Worm (Caenorhabditis elegans) whole organism, L4 larva: ENCODE measurements around the gene C29F3.7.

ENCODE experiments used
- T20F7.1 ChIP-seq: fragments of 200-800 bp; sonication (Bioruptor generic); optimal IDR thresholded peaks from 2 replicates; lab custom pipeline; 2018; ENCODE audit warnings: mild to moderate bottlenecking, missing genetic modification characterization, missing compliant biosample characterization
- Y105C5A.15 ChIP-seq: fragments of 200-800 bp; sonication (Bioruptor generic); IDR thresholded peaks from 2 replicates; pipeline ENCODE4 v1.3.6; 2022; ENCODE audit warnings: missing genetic modification characterization, missing compliant biosample characterization
- Y48G9A.11 ChIP-seq: fragments of 200-800 bp; sonication (Bioruptor generic); IDR thresholded peaks from 2 replicates; pipeline ENCODE4 v1.3.6; 2022; ENCODE audit warnings: missing genetic modification reagents, missing genetic modification characterization, missing compliant biosample characterization
- Y75B8A.6 ChIP-seq: fragments of 200-800 bp; sonication (Bioruptor generic); IDR thresholded peaks from 2 replicates; pipeline ENCODE4 v1.3.6; 2022; ENCODE audit warnings: missing genetic modification reagents, missing genetic modification characterization, missing compliant biosample characterization
- ZK337.2 ChIP-seq: fragments of 200-800 bp; sonication (Bioruptor generic); IDR thresholded peaks from 2 replicates; pipeline ENCODE4 v1.3.6; 2022; ENCODE audit warnings: missing genetic modification reagents, missing genetic modification characterization, missing compliant biosample characterization
- aha-1 ChIP-seq: fragments of 150-350 bp; peaks from one replicate; lab custom pipeline; 2014; ENCODE audit warnings: missing biosample characterization, missing genetic modification characterization
- ceh-32 ChIP-seq: sonication (generic microtip); optimal IDR thresholded peaks from 2 replicates; lab custom pipeline; 2016; ENCODE audit warnings: mild to moderate bottlenecking, missing genetic modification characterization, missing compliant biosample characterization; ENCODE audit not compliant: poor library complexity
- ceh-44 ChIP-seq: fragments of 200-800 bp; sonication (Bioruptor generic); IDR thresholded peaks from 2 replicates; pipeline ENCODE4 v1.3.6; 2022; ENCODE audit warnings: missing genetic modification reagents, missing genetic modification characterization, missing compliant biosample characterization
- ceh-82 ChIP-seq: sonication (generic microtip); optimal IDR thresholded peaks from 2 replicates; lab custom pipeline; 2017; ENCODE audit warnings: missing biosample characterization, missing genetic modification characterization
- ctbp-1 ChIP-seq: fragments of 200-800 bp; sonication (Bioruptor generic); IDR thresholded peaks from 2 replicates; pipeline ENCODE4 v1.3.6; 2022; ENCODE audit warnings: missing genetic modification reagents, missing genetic modification characterization, missing compliant biosample characterization
- daf-12 ChIP-seq: fragments of 150-350 bp; optimal IDR thresholded peaks from 2 replicates; lab custom pipeline; 2014; ENCODE audit warnings: missing biosample characterization, missing genetic modification reagents, missing genetic modification characterization
- daf-16 ChIP-seq, 3 experiments: sonication (generic microtip); optimal IDR thresholded peaks; 2 replicates each; lab custom pipeline; 2016 to 2017; ENCODE audit warnings: missing genetic modification characterization in 3 of 3, missing genetic modification reagents in 3 of 3, mild to moderate bottlenecking in 2 of 3, missing compliant biosample characterization in 2 of 3, missing biosample characterization in 1 of 3, moderate library complexity in 1 of 3
- daf-19 ChIP-seq: fragments of 200-800 bp; sonication (Bioruptor generic); conservative IDR thresholded peaks from 2 replicates; pipeline ENCODE4 v1.3.6; 2022; ENCODE audit warnings: missing genetic modification characterization, missing compliant biosample characterization
- dmd-9 ChIP-seq: fragments of 200-800 bp; sonication (Bioruptor generic); IDR thresholded peaks from 2 replicates; pipeline ENCODE4 v1.3.6; 2022; ENCODE audit warnings: missing genetic modification reagents, missing genetic modification characterization, missing compliant biosample characterization
- fkh-10 ChIP-seq: fragments of 150-350 bp; optimal IDR thresholded peaks from 2 replicates; lab custom pipeline; 2014; ENCODE audit warnings: missing biosample characterization, missing genetic modification reagents, missing genetic modification characterization
- gei-8 ChIP-seq: fragments of 200-800 bp; sonication (Bioruptor generic); optimal IDR thresholded peaks from 2 replicates; lab custom pipeline; 2018; ENCODE audit warnings: mild to moderate bottlenecking, missing genetic modification characterization, missing compliant biosample characterization
- hlh-11 ChIP-seq: fragments of 200-800 bp; sonication (Bioruptor generic); optimal IDR thresholded peaks from 2 replicates; lab custom pipeline; 2018; ENCODE audit warnings: mild to moderate bottlenecking, missing genetic modification characterization, missing compliant biosample characterization
- hlh-30 ChIP-seq: sonication (generic microtip); optimal IDR thresholded peaks from 2 replicates; lab custom pipeline; 2017; ENCODE audit warnings: antibody characterized with exemption, mild to moderate bottlenecking, missing genetic modification characterization, missing compliant biosample characterization; ENCODE audit not compliant: insufficient read depth
- lin-29 ChIP-seq: fragments of 200-800 bp; sonication (Bioruptor generic); IDR thresholded peaks from 2 replicates; pipeline ENCODE4 v1.3.6; 2022; ENCODE audit warnings: missing genetic modification reagents, missing genetic modification characterization, missing compliant biosample characterization
- lin-38 ChIP-seq: fragments of 200-800 bp; sonication (Bioruptor generic); IDR thresholded peaks from 2 replicates; pipeline ENCODE4 v1.3.6; 2022; ENCODE audit warnings: missing genetic modification reagents, missing genetic modification characterization, missing compliant biosample characterization
- lir-3 ChIP-seq: sonication (generic microtip); optimal IDR thresholded peaks from 2 replicates; lab custom pipeline; 2016; ENCODE audit warnings: mild to moderate bottlenecking, missing genetic modification characterization, missing compliant biosample characterization
- mdl-1 ChIP-seq, 2 experiments: fragments of 150-350 bp in 1 of 2; sonication (generic microtip) in 1 of 2; optimal IDR thresholded peaks; 2 replicates each; lab custom pipeline; 2014 to 2017; ENCODE audit warnings: missing biosample characterization in 2 of 2, missing genetic modification characterization in 2 of 2
- mdt-29 ChIP-seq: fragments of 200-800 bp; sonication (Bioruptor generic); IDR thresholded peaks from 2 replicates; pipeline ENCODE4 v1.3.6; 2022; ENCODE audit warnings: missing genetic modification reagents, missing genetic modification characterization, missing compliant biosample characterization
- mep-1 ChIP-seq: fragments of 150-350 bp; sonication (generic microtip); optimal IDR thresholded peaks from 3 replicates; lab custom pipeline; 2014; ENCODE audit warnings: missing biosample characterization, missing genetic modification characterization
- mxl-3 ChIP-seq: fragments of 200-800 bp; sonication (Bioruptor generic); optimal IDR thresholded peaks from 2 replicates; lab custom pipeline; 2018; ENCODE audit warnings: mild to moderate bottlenecking, missing genetic modification characterization, missing compliant biosample characterization
- nhr-11 ChIP-seq: fragments of 150-350 bp; optimal IDR thresholded peaks from 2 replicates; lab custom pipeline; 2014; ENCODE audit warnings: missing biosample characterization, missing genetic modification characterization
- nhr-28 ChIP-seq: fragments of 150-350 bp; optimal IDR thresholded peaks from 2 replicates; lab custom pipeline; 2014; ENCODE audit warnings: missing biosample characterization, missing genetic modification characterization
- nhr-41 ChIP-seq: fragments of 200-800 bp; sonication (Bioruptor generic); IDR thresholded peaks from 2 replicates; pipeline ENCODE4 v1.3.6; 2022; ENCODE audit warnings: missing genetic modification reagents, missing genetic modification characterization, missing compliant biosample characterization
- nhr-77 ChIP-seq: fragments of 150-350 bp; optimal IDR thresholded peaks from 2 replicates; lab custom pipeline; 2014; ENCODE audit warnings: missing biosample characterization, missing genetic modification characterization
- pqm-1 ChIP-seq: sonication (generic microtip); optimal IDR thresholded peaks from 2 replicates; lab custom pipeline; 2017; ENCODE audit warnings: missing biosample characterization, missing genetic modification characterization
- rbr-2 ChIP-seq: sonication (generic microtip); optimal IDR thresholded peaks from 2 replicates; lab custom pipeline; 2016; ENCODE audit warnings: missing genotype, missing genetic modification characterization, missing compliant biosample characterization
- saeg-2 ChIP-seq: fragments of 200-800 bp; sonication (Bioruptor generic); IDR thresholded peaks from 2 replicates; pipeline ENCODE4 v1.3.6; 2022; ENCODE audit warnings: missing genetic modification reagents, missing genetic modification characterization, missing compliant biosample characterization
- sdz-12 ChIP-seq: fragments of 200-800 bp; sonication (Bioruptor generic); optimal IDR thresholded peaks from 2 replicates; lab custom pipeline; 2018; ENCODE audit warnings: mild to moderate bottlenecking, missing genetic modification characterization, missing compliant biosample characterization
- skn-1 ChIP-seq: fragments of 150-350 bp; optimal IDR thresholded peaks from 2 replicates; lab custom pipeline; 2014; ENCODE audit warnings: missing biosample characterization, missing genetic modification characterization
- snpc-1.2 ChIP-seq: fragments of 200-800 bp; sonication (Bioruptor generic); IDR thresholded peaks from 2 replicates; pipeline ENCODE4 v1.3.6; 2022; ENCODE audit warnings: missing genetic modification reagents, missing genetic modification characterization, missing compliant biosample characterization
- spr-3 ChIP-seq: fragments of 200-800 bp; sonication (Bioruptor generic); optimal IDR thresholded peaks from 2 replicates; lab custom pipeline; 2018; ENCODE audit warnings: mild to moderate bottlenecking, missing genetic modification characterization, missing compliant biosample characterization
- tag-97 ChIP-seq: fragments of 200-800 bp; sonication (Bioruptor generic); IDR thresholded peaks from 2 replicates; pipeline ENCODE4 v1.3.6; 2022; ENCODE audit warnings: missing genetic modification characterization, missing compliant biosample characterization
- zfp-3 ChIP-seq: fragments of 200-800 bp; sonication (Bioruptor generic); conservative IDR thresholded peaks from 2 replicates; pipeline ENCODE4 v1.3.6; 2022; ENCODE audit warnings: missing genetic modification reagents, missing genetic modification characterization, missing compliant biosample characterization
- ztf-7 ChIP-seq: fragments of 150-350 bp; optimal IDR thresholded peaks from 2 replicates; lab custom pipeline; 2014; ENCODE audit warnings: missing biosample characterization, missing genetic modification characterization

Gene C29F3.7

DNA sequence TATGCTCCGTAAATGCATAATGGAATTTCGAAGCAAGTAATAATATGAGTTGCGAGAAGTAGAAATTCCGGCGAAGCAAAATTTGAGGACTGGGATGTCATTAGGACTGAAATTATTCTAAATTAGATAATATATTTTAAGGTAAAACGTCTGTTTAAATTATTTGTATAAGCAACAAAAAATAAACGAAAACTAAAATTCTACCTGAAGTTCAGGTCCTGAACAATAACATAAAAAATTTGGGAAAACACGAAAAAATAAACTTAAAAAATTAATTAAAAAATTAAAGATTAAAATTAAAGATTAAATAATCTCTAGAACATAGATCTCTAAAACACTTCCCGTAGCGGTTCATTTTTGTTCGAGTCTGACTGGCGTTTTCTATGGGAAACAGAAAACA is 25.1 kb downstream of the C29F3.7 start, which contains the start of gene srh-251:
Gene srh-251, minus strand, starts transcription at position 101 of the 400 bp plus-strand sequence.
- TF ChIP-seq nhr-41 (GFP tag; lab: Robert Waterston, UW) (no peak), nhr-11 (tag; lab: Kevin White, UChicago) (no peak), mep-1 (no peak), nhr-28 (no peak), Y48G9A.11 (GFP tag; lab: Robert Waterston, UW) (no peak), lir-3 (no peak), ZK337.2 (GFP tag; lab: Robert Waterston, UW) (no peak), skn-1 (tag; lab: Kevin White, UChicago) (no peak), zfp-3 (GFP tag; lab: Robert Waterston, UW) (no peak), rbr-2 (no peak), ceh-44 (no peak), mdt-29 (GFP tag; lab: Robert Waterston, UW) (no peak)
- TF ChIP-seq, all 104 proteins: peak for 0

DNA sequence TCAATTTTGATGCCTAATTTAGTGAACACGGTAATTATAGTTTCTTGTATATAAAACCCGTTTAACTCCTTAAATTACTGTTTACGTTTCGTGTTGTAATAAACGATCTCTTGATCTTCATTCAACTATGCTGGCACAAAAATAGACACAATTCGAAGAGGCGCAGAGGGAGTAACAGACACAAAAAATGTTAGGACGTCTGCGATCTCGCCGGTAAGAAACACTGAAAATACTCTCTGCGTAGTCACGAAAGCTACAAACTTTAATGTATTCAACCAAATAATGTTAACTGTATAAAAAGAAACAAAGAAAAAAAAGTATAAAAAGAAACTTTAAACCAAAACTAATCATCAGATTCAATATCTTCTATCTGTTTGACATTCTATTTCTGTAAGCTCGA is 26.2 kb downstream of the C29F3.7 start, which contains the start of gene dhs-23:
Gene dhs-23, plus strand, starts transcription at position 363 of the 400 bp plus-strand sequence.
- TF ChIP-seq daf-12 (tag; lab: Kevin White, UChicago) (no peak), pqm-1 (peak; percentile 12), nhr-28 (peak; percentile 93), nhr-77 (tag; lab: Kevin White, UChicago) (peak; percentile 81), daf-16 (GFP tag; optimal IDR thresholded peaks at IDR 0.05; lab: Kevin White, UChicago) (no peak), daf-16 (tag; optimal IDR thresholded peaks at IDR 0.05; lab: Kevin White, UChicago) (peak; percentile 69)

DNA sequence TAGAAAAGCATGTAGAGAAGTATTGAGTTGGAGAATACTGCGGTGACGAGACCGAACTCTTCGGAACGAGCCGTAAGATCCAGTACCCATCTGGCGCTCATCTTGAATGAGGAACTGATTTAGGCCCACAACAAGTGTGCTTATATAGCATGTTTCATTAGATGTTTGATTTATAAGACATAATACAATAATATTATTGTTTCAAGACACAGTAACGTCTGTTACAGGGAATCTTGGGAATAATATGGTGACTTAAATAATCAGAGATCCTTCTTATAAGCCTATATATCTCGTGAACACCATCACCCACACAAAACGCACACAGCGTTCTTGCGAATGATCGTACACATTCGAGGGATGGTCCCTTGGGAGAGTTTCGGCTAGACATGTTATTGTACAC is 29.0 kb downstream of the C29F3.7 start, which contains the start of gene str-88:
Gene str-88, minus strand, starts transcription at position 101 of the 400 bp plus-strand sequence.
- TF ChIP-seq mxl-3 (GFP tag; lab: Kevin White, UChicago): no peak
- no peak for TF ChIP-seq Y75B8A.6 (GFP tag; lab: Robert Waterston, UW)
- TF ChIP-seq tag-97: no peak
- TF ChIP-seq ztf-7 (tag; lab: Kevin White, UChicago): no peak
- TF ChIP-seq ctbp-1 (GFP tag; lab: Robert Waterston, UW): no peak
- TF ChIP-seq lir-3: no peak
- TF ChIP-seq ceh-32 (tag; lab: Kevin White, UChicago): no peak
- TF ChIP-seq gei-8 (GFP tag; lab: Kevin White, UChicago): no peak
- TF ChIP-seq hlh-30 (tag; lab: Kevin White, UChicago): no peak
- TF ChIP-seq saeg-2 (GFP tag; lab: Robert Waterston, UW): no peak
- TF ChIP-seq ceh-82 (tag; lab: Kevin White, UChicago): no peak
- TF ChIP-seq T20F7.1 (GFP tag; lab: Kevin White, UChicago): no peak

DNA sequence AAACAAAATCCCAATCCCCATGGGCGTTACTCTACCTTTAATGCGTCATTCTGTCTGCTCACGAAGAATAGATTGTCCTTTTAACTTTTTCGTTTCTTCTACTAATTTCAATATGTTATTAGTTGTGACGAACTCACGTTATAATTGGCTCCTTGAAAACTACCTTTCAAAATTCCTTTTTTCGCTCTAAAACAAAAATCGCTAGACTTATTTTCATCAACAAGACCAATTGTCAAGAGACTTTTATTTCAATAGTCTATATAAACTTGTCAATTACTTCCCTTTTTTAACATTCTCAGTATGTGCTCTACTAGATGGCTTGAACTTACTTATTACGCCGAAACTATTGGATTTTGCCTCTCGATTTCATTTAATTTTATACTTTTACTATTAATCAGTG is 30.0 kb downstream of the C29F3.7 start, which contains the start of gene str-102:
Gene str-102, plus strand, starts transcription at position 301 of the 400 bp plus-strand sequence.
- TF ChIP-seq daf-19 (GFP tag; lab: Robert Waterston, UW) (no peak), dmd-9 (GFP tag; lab: Robert Waterston, UW) (no peak), fkh-10 (GFP tag; lab: Kevin White, UChicago) (no peak), Y105C5A.15 (GFP tag; lab: Robert Waterston, UW) (no peak), lin-29 (GFP tag; lab: Robert Waterston, UW) (no peak), zfp-3 (GFP tag; lab: Robert Waterston, UW) (no peak), hlh-11 (no peak), snpc-1.2 (GFP tag; lab: Robert Waterston, UW) (no peak), sdz-12 (no peak), pqm-1 (no peak), aha-1 (tag; lab: Kevin White, UChicago) (no peak), spr-3 (GFP tag; lab: Kevin White, UChicago) (no peak), Y48G9A.11 (GFP tag; lab: Robert Waterston, UW) (no peak), daf-16 (GFP tag; optimal IDR thresholded peaks at IDR 0.05; lab: Kevin White, UChicago) (no peak), daf-16 (tag; optimal IDR thresholded peaks at IDR 0.05; lab: Kevin White, UChicago) (no peak), mdl-1 (tag; optimal IDR thresholded peaks at IDR 0.05; lab: Kevin White, UChicago) (no peak), lin-38 (GFP tag; lab: Robert Waterston, UW) (no peak), nhr-11 (tag; lab: Kevin White, UChicago) (no peak)
